Worm (Caenorhabditis elegans) whole organism, L4 larva: ENCODE data around the gene daf-19.

Source experiments
- dve-1 ChIP-seq: sonication (generic microtip); optimal IDR thresholded peaks from 2 replicates; lab custom pipeline; 2017; ENCODE audit warnings: antibody characterized with exemption, mild to moderate bottlenecking, missing genetic modification characterization, missing compliant biosample characterization; ENCODE audit not compliant: insufficient read depth
- lin-15B ChIP-seq: fragments of 150-350 bp; sonication (generic microtip); optimal IDR thresholded peaks from 3 replicates; lab custom pipeline; 2014; ENCODE audit warnings: missing biosample characterization, missing genetic modification characterization

DNA sequence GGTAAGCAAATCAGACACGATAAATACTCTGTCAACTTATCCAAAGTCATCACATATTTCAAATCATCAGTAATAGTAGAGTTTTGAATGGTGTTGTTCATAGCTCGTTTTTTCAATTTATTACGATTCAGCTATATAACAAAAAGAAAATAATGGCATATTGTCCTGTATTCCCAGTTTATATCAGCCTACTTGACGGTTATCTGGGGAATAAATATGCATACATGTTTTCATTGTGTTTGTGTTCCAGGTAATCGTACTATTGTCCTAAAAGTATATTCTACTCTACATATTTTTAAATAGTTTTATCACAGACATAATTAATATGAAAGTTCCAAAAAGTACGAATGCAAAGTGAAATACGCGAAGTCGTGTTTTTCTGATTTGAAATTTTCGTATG is 18.7 kb upstream of the daf-19 start, which contains the start of gene srd-2:
- TF ChIP-seq dve-1 (tag; lab: Kevin White, UChicago) (no peak), lin-15B (tag; lab: Kevin White, UChicago) (no peak)
